Worm (Caenorhabditis elegans): ENCODE data around the gene svh-5.

DNA sequence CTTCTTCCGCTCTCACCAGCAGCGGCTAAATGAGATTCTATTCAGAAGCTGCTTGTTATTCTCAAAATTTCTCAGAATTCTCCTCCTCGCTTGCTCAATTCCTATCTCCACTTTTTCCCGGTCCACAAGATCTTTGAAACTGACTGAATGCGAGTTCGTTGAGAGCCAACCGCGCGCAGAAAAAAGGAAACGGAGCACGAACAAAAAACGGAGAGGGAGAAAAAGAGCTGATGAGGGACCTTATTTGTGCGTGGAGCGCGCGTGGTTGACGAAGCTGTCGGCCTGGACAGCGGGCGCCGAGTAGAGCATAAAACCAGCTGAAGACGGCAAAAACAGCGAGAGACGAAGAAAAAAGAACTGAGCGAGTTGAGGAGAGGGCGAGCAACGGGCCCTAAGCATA is 35.5 kb downstream of the svh-5 start:
- TF ChIP-seq nhr-84 (tag; optimal IDR thresholded peaks at IDR 0.05), result no peak
- TF ChIP-seq hpl-2 (GFP tag; optimal IDR thresholded peaks at IDR 0.05), result no peak
- TF ChIP-seq nhr-28 (tag; optimal IDR thresholded peaks at IDR 0.05), result no peak

Data from whole organism, L1 larva.